Worm (Caenorhabditis elegans): Measurements from ENCODE around the gene F09E5.8.

- TF ChIP-seq mls-2 (tag; optimal IDR thresholded peaks at IDR 0.05) (no peak), ces-1 (GFP tag; optimal IDR thresholded peaks at IDR 0.05) (no peak), flh-1 (GFP tag; optimal IDR thresholded peaks at IDR 0.05) (no peak), sptf-1 (tag; optimal IDR thresholded peaks at IDR 0.05) (no peak), unc-62 (GFP tag; optimal IDR thresholded peaks at IDR 0.05) (no peak), lin-13 (tag; optimal IDR thresholded peaks at IDR 0.05) (no peak), lsy-2 (tag; optimal IDR thresholded peaks at IDR 0.05) (no peak), nhr-76 (tag; optimal IDR thresholded peaks at IDR 0.05) (no peak), elt-1 (tag; optimal IDR thresholded peaks at IDR 0.05; ENCODE audit: borderline replicate concordance, insufficient read depth) (no peak), nhr-12 (tag; optimal IDR thresholded peaks at IDR 0.05) (no peak), elt-3 (tag; optimal IDR thresholded peaks at IDR 0.05) (no peak), pha-4 (tag; optimal IDR thresholded peaks at IDR 0.05) (no peak), ham-2 (GFP tag; optimal IDR thresholded peaks at IDR 0.05) (no peak)
Observed at ce11 chrII:5384282-5384681, 33.8 kb downstream of the F09E5.8 start.

Measured in whole organism, mixed stage, embryonic.